Fruit fly (Drosophila melanogaster): ENCODE results near the gene CG16781.

CG16781 gene

dm6 chrX:3426803-3427613, 36.8 kb downstream of the CG16781 start (continued):
- TF ChIP-seq disco-r (GFP tag; optimal IDR thresholded peaks at IDR 0.05): no peak
- no peak for TF ChIP-seq bigmax (GFP tag; optimal IDR thresholded peaks at IDR 0.05)
- TF ChIP-seq lbe (GFP tag; optimal IDR thresholded peaks at IDR 0.05): no peak
- peak; percentile 0 for TF ChIP-seq ATbp (GFP tag; optimal IDR thresholded peaks at IDR 0.05)
- no peak for TF ChIP-seq MTF-1 (GFP tag; optimal IDR thresholded peaks at IDR 0.05; ENCODE audit: borderline replicate concordance)
- TF ChIP-seq chinmo (GFP tag; IDR thresholded peaks at IDR 0.05; ENCODE audit: partially characterized antibody): 0 out of 4 replicates have a peak, but pooled peaks have one; percentile 60
- TF ChIP-seq otp (GFP tag; IDR thresholded peaks at IDR 0.05): peak; percentile 48; the same call in 1 of the 3 replicates
- TF ChIP-seq CG6791 (GFP tag; IDR thresholded peaks at IDR 0.05; ENCODE audit: partially characterized antibody): peak; percentile 28; the same call in 1 of the 3 replicates
- TF ChIP-seq pan (optimal IDR thresholded peaks at IDR 0.05): no peak
- TF ChIP-seq pan (GFP tag; optimal IDR thresholded peaks at IDR 0.05 in 1 of 2, IDR thresholded peaks at IDR 0.05 in 1 of 2): no peak
- no peak for TF ChIP-seq CrebB (tag; optimal IDR thresholded peaks at IDR 0.05)
- no peak for TF ChIP-seq CG11085 (GFP tag; IDR thresholded peaks at IDR 0.05)
- TF ChIP-seq Vsx1 (GFP tag; optimal IDR thresholded peaks at IDR 0.05): no peak
- TF ChIP-seq crc (GFP tag; optimal IDR thresholded peaks at IDR 0.05): no peak
- TF ChIP-seq esg (GFP tag; conservative IDR thresholded peaks at IDR 0.05): no peak
- no peak for TF ChIP-seq CG10366 (GFP tag; IDR thresholded peaks at IDR 0.05)

- TF ChIP-seq CG16813 (GFP tag; IDR thresholded peaks at IDR 0.05; ENCODE audit: partially characterized antibody) (no peak), CG2120 (GFP tag; optimal IDR thresholded peaks at IDR 0.05) (peak; percentile 83), CG10267 (tag; optimal IDR thresholded peaks at IDR 0.05) (peak; percentile 74), usp (GFP tag; optimal IDR thresholded peaks at IDR 0.05) (no peak), CG18599 (GFP tag; optimal IDR thresholded peaks at IDR 0.05) (peak; percentile 82), CG7839 (tag; optimal IDR thresholded peaks at IDR 0.05) (peak; percentile 89), CG4424 (GFP tag; optimal IDR thresholded peaks at IDR 0.05) (peak; percentile 76), CG11398 (GFP tag; optimal IDR thresholded peaks at IDR 0.05) (no peak), Lim3 (GFP tag; IDR thresholded peaks at IDR 0.05) (0 out of 2 replicates have a peak, but pooled peaks have one; percentile 42), CG1792 (GFP tag; optimal IDR thresholded peaks at IDR 0.05) (no peak), HLH3B (GFP tag; IDR thresholded peaks at IDR 0.05) (peak; percentile 84), CoRest (tag; optimal IDR thresholded peaks at IDR 0.05) (peak; percentile 82), D19A (tag; optimal IDR thresholded peaks at IDR 0.05) (peak; percentile 72), sd (tag; optimal IDR thresholded peaks at IDR 0.05) (peak; percentile 70), CG18262 (tag; optimal IDR thresholded peaks at IDR 0.05) (peak; percentile 81), CG12155 (GFP tag; optimal IDR thresholded peaks at IDR 0.05) (peak; percentile 71), Gsc (GFP tag; IDR thresholded peaks at IDR 0.05) (peak; percentile 63), Poxn (GFP tag; IDR thresholded peaks at IDR 0.05) (peak; percentile 33; the same call in 1 of the 2 replicates), NK7.1 (GFP tag; optimal IDR thresholded peaks at IDR 0.05) (peak; percentile 50), CG17912 (GFP tag; optimal IDR thresholded peaks at IDR 0.05) (no peak), CG12769 (tag; optimal IDR thresholded peaks at IDR 0.05) (peak; percentile 87), Dref (GFP tag; IDR thresholded peaks at IDR 0.05) (no peak), Sry-β (GFP tag; optimal IDR thresholded peaks at IDR 0.05) (no peak), CG15479 (GFP tag; optimal IDR thresholded peaks at IDR 0.05) (no peak), CTCF (GFP tag; optimal IDR thresholded peaks at IDR 0.05) (peak; percentile 44), stwl (tag; optimal IDR thresholded peaks at IDR 0.05) (no peak), CG31441 (GFP tag; IDR thresholded peaks at IDR 0.05) (peak; percentile 90), CG11695 (GFP tag; IDR thresholded peaks at IDR 0.05) (peak; percentile 91), hkb (optimal IDR thresholded peaks at IDR 0.05) (no peak), hkb (GFP tag; IDR thresholded peaks at IDR 0.05) (peak; percentile 92), Awh (GFP tag; IDR thresholded peaks at IDR 0.05) (peak; percentile 79), CG10209 (GFP tag; optimal IDR thresholded peaks at IDR 0.05) (peak; percentile 82), CkIIα-i1 (GFP tag; IDR thresholded peaks at IDR 0.05) (no peak), sisA (GFP tag; IDR thresholded peaks at IDR 0.05) (peak; percentile 82), disco-r (GFP tag; optimal IDR thresholded peaks at IDR 0.05) (peak; percentile 47)
Measured at dm6 chrX:3424963-3425362, 38.9 kb downstream of the CG16781 start.
